Fruit fly (Drosophila melanogaster) whole organism, wandering third instar larva: ENCODE measurements around the gene CG5281.

Experiments
- Abd-B ChIP-seq: fragments of >200 bp; optimal IDR thresholded peaks from 2 replicates; lab custom pipeline; 2017; ENCODE audit warnings: missing biosample characterization, missing genetic modification characterization
- CG9705 ChIP-seq: fragments of 200-800 bp; sonication (Bioruptor generic); optimal IDR thresholded peaks from 2 replicates; lab custom pipeline; 2018; ENCODE audit warnings: missing biosample characterization, mild to moderate bottlenecking, missing genetic modification characterization
- CrebA ChIP-seq: fragments of 200-800 bp; sonication (Bioruptor generic); optimal IDR thresholded peaks from 2 replicates; lab custom pipeline; 2016; ENCODE audit warnings: missing biosample characterization, mild to moderate bottlenecking, missing genetic modification characterization, borderline replicate concordance
- Dif ChIP-seq: fragments of 200-275, 200-300 bp; sonication (Bioruptor generic); optimal IDR thresholded peaks from 2 replicates; lab custom pipeline; 2018; ENCODE audit warnings: missing biosample characterization, missing genetic modification characterization; ENCODE audit not compliant: partially characterized antibody
- GATAd ChIP-seq: sonication (Bioruptor generic); optimal IDR thresholded peaks from 2 replicates; lab custom pipeline; 2016; ENCODE audit warnings: missing biosample characterization, missing genetic modification characterization
- HLH106 ChIP-seq: fragments of 200-800 bp; optimal IDR thresholded peaks from 3 replicates; lab custom pipeline; 2019; ENCODE audit warnings: missing biosample characterization, mild to moderate bottlenecking, missing genetic modification characterization, moderate library complexity
- Hnf4 ChIP-seq: fragments of 200-800 bp; sonication (Bioruptor generic); optimal IDR thresholded peaks from 2 replicates; lab custom pipeline; 2016; ENCODE audit warnings: missing biosample characterization, mild to moderate bottlenecking, missing genetic modification characterization
- Hr78 ChIP-seq: fragments of >200 bp; optimal IDR thresholded peaks from 2 replicates; lab custom pipeline; 2017; ENCODE audit warnings: missing biosample characterization, missing genetic modification characterization
- Hr83 ChIP-seq: fragments of 200-300 bp; sonication (Bioruptor generic); optimal IDR thresholded peaks from 2 replicates; lab custom pipeline; 2016; ENCODE audit warnings: missing biosample characterization, mild to moderate bottlenecking, missing genetic modification characterization, moderate library complexity; ENCODE audit not compliant: poor library complexity, severe bottlenecking
- Jra ChIP-seq: sonication (Bioruptor generic); optimal IDR thresholded peaks from 2 replicates; lab custom pipeline; 2016; ENCODE audit warnings: missing biosample characterization, missing genetic modification characterization
- Mio ChIP-seq: sonication (Bioruptor generic); optimal IDR thresholded peaks from 2 replicates; lab custom pipeline; 2016; ENCODE audit warnings: missing biosample characterization, missing genetic modification characterization
- Myc ChIP-seq: fragments of >200 bp; optimal IDR thresholded peaks from 2 replicates; lab custom pipeline; 2017
- OdsH ChIP-seq: fragments of 200-800 bp; sonication (Bioruptor generic); optimal IDR thresholded peaks from 2 replicates; lab custom pipeline; 2016; ENCODE audit warnings: missing biosample characterization, mild to moderate bottlenecking, missing genetic modification characterization
- Rel ChIP-seq, 2 experiments: fragments of 200-800 bp; sonication (Bioruptor generic) in 1 of 2; optimal IDR thresholded peaks; 2 replicates in 1 of 2; 3 replicates in 1 of 2; lab custom pipeline; 2016 to 2019; ENCODE audit warnings: mild to moderate bottlenecking in 2 of 2, missing biosample characterization in 2 of 2, missing genetic modification characterization in 2 of 2, moderate library complexity in 1 of 2
- Sp1 ChIP-seq: fragments of 200-800 bp; sonication (Bioruptor generic); optimal IDR thresholded peaks from 3 replicates; lab custom pipeline; 2019; ENCODE audit warnings: missing biosample characterization, mild to moderate bottlenecking, missing genetic modification characterization, moderate library complexity
- Vsx2 ChIP-seq: fragments of 200-300, 225-300 bp; sonication (Bioruptor generic); optimal IDR thresholded peaks from 2 replicates; lab custom pipeline; 2018; ENCODE audit warnings: missing biosample characterization, missing genetic modification characterization; ENCODE audit not compliant: partially characterized antibody
- br ChIP-seq: fragments of 200-800 bp; sonication (Bioruptor generic); optimal IDR thresholded peaks from 2 replicates; lab custom pipeline; 2016; ENCODE audit warnings: missing biosample characterization, missing genetic modification characterization
- brk ChIP-seq: fragments of 200-800 bp; sonication (Bioruptor generic); optimal IDR thresholded peaks from 2 replicates; lab custom pipeline; 2016; ENCODE audit warnings: missing biosample characterization, mild to moderate bottlenecking, missing genetic modification characterization
- dl ChIP-seq, 2 experiments: fragments of 175-275, 200-275 bp in 1 of 2; fragments of 200-275 bp in 1 of 2; sonication (Bioruptor generic); optimal IDR thresholded peaks; lab custom pipeline; 2018; ENCODE audit warnings: mild to moderate bottlenecking in 2 of 2, missing biosample characterization in 2 of 2, missing genetic modification characterization in 2 of 2, moderate library complexity in 2 of 2; ENCODE audit not compliant: partially characterized antibody in 2 of 2, insufficient read depth in 1 of 2
- dmrt93B ChIP-seq: fragments of 200-800 bp; sonication (Bioruptor generic); optimal IDR thresholded peaks from 2 replicates; lab custom pipeline; 2018; ENCODE audit warnings: missing biosample characterization, mild to moderate bottlenecking, missing genetic modification characterization
- dsf ChIP-seq: sonication (Bioruptor generic); optimal IDR thresholded peaks from 2 replicates; lab custom pipeline; 2016; ENCODE audit warnings: missing biosample characterization, missing genetic modification characterization, borderline replicate concordance
- ey ChIP-seq: fragments of 200-800 bp; sonication (Bioruptor generic); optimal IDR thresholded peaks from 2 replicates; lab custom pipeline; 2016; ENCODE audit warnings: missing biosample characterization, missing genetic modification characterization
- foxo ChIP-seq, 2 experiments: fragments of 200-800 bp; sonication (Bioruptor generic); optimal IDR thresholded peaks; 2 replicates in 1 of 2; 3 replicates in 1 of 2; lab custom pipeline; 2016 to 2017; ENCODE audit warnings: missing biosample characterization in 2 of 2, missing genetic modification characterization in 2 of 2
- fru ChIP-seq: fragments of 200-800 bp; sonication (Bioruptor generic); optimal IDR thresholded peaks from 3 replicates; lab custom pipeline; 2016; ENCODE audit warnings: missing biosample characterization, mild to moderate bottlenecking, missing genetic modification characterization
- h ChIP-seq: fragments of 200-800 bp; sonication (Bioruptor generic); optimal IDR thresholded peaks from 3 replicates; lab custom pipeline; 2016; ENCODE audit warnings: missing biosample characterization, mild to moderate bottlenecking, missing genetic modification characterization
- jim ChIP-seq: fragments of 175-275, 200-325 bp; sonication (Bioruptor generic); optimal IDR thresholded peaks from 2 replicates; lab custom pipeline; 2016; ENCODE audit warnings: missing biosample characterization, mild to moderate bottlenecking, missing genetic modification characterization
- lola ChIP-seq: fragments of >200 bp; optimal IDR thresholded peaks from 2 replicates; lab custom pipeline; 2017; ENCODE audit warnings: missing biosample characterization, missing genetic modification characterization
- pan ChIP-seq: fragments of >200 bp; optimal IDR thresholded peaks from 2 replicates; lab custom pipeline; 2017
- psq ChIP-seq: fragments of 200-800 bp; sonication (Bioruptor generic); optimal IDR thresholded peaks from 3 replicates; lab custom pipeline; 2017; ENCODE audit warnings: missing biosample characterization, mild to moderate bottlenecking, missing genetic modification characterization, moderate library complexity
- rgr ChIP-seq: fragments of 200-800 bp; sonication (Bioruptor generic); optimal IDR thresholded peaks from 3 replicates; lab custom pipeline; 2016; ENCODE audit warnings: missing biosample characterization, mild to moderate bottlenecking, missing genetic modification characterization
- sage ChIP-seq: fragments of 200-800 bp; sonication (Bioruptor generic); optimal IDR thresholded peaks from 2 replicates; lab custom pipeline; 2016; ENCODE audit warnings: missing biosample characterization, mild to moderate bottlenecking, missing genetic modification characterization
- sv ChIP-seq: fragments of 200-800 bp; sonication (Bioruptor generic); optimal IDR thresholded peaks from 3 replicates; lab custom pipeline; 2016; ENCODE audit warnings: missing biosample characterization, missing genetic modification characterization
- tai ChIP-seq: sonication (Bioruptor generic); optimal IDR thresholded peaks from 2 replicates; lab custom pipeline; 2016; ENCODE audit warnings: missing biosample characterization, missing genetic modification characterization
- usp ChIP-seq: fragments of >200 bp; optimal IDR thresholded peaks from 2 replicates; lab custom pipeline; 2017; ENCODE audit warnings: missing biosample characterization, missing genetic modification characterization
- woc ChIP-seq: sonication (Bioruptor generic); optimal IDR thresholded peaks from 2 replicates; lab custom pipeline; 2016; ENCODE audit warnings: missing biosample characterization, mild to moderate bottlenecking, missing genetic modification characterization

Gene CG5281

DNA sequence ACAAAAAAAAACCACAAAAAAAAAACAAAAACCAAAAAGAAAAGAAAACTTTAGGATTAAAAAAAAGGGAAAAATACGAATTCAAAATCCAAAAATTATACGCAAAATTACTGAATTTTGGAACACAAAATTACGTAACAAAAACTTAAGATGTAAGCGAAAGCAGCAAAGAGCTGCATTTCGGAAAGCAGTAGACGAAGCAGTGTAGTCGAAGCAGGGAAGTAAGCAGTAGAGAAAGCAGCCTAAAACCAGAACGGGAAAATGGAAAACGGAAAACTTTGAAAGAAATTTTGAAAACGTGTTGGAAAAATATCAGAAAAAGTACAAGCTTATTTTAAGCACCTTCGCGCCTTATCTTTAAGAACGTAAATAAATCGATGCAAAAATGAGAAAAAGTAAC, 32.8 kb upstream of the CG5281 start:
- TF ChIP-seq Hr78 (GFP tag; lab: Kevin White, UChicago) (no peak), fru (GFP tag; lab: Kevin White, UChicago) (no peak), Dif (GFP tag; lab: Kevin White, UChicago) (no peak), woc (no peak), lola (GFP tag; lab: Kevin White, UChicago) (no peak), Abd-B (GFP tag; lab: Kevin White, UChicago) (no peak), tai (GFP tag; lab: Kevin White, UChicago) (no peak), dsf (GFP tag; lab: Kevin White, UChicago) (no peak), psq (GFP tag; lab: Kevin White, UChicago) (no peak), dmrt93B (GFP tag; lab: Kevin White, UChicago) (no peak)

DNA sequence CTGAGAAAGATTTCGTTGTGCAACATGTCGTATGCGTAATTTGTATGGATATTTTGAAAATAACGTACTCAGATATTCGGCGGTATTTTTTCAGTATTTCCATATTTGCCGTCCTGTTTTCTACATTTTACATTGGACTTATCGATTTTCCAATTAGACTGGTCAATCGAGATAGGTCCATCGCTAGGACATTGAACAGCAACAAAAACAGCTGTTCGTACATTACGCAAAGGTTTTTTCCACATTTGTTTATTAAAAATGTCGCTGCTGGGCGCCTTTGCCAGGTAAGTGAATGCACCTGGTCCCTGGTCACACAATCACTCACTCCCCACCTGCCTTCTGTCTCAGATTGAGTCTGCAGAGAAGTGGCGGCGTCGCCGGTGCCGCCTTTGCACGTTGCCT, 27.9 kb upstream of the CG5281 start, which contains the start of gene mRpL40:
Gene mRpL40, plus strand, starts transcription at position 186 of the 402 bp plus-strand sequence.
- TF ChIP-seq jim (GFP tag; lab: Kevin White, UChicago) (no peak), Jra (GFP tag; lab: Kevin White, UChicago) (no peak), brk (no peak), tai (GFP tag; lab: Kevin White, UChicago) (no peak), Dif (GFP tag; lab: Kevin White, UChicago) (no peak), GATAd (no peak), rgr (no peak), Sp1 (GFP tag; lab: Kevin White, UChicago) (no peak), sage (GFP tag; lab: Kevin White, UChicago) (no peak), ey (no peak)

DNA sequence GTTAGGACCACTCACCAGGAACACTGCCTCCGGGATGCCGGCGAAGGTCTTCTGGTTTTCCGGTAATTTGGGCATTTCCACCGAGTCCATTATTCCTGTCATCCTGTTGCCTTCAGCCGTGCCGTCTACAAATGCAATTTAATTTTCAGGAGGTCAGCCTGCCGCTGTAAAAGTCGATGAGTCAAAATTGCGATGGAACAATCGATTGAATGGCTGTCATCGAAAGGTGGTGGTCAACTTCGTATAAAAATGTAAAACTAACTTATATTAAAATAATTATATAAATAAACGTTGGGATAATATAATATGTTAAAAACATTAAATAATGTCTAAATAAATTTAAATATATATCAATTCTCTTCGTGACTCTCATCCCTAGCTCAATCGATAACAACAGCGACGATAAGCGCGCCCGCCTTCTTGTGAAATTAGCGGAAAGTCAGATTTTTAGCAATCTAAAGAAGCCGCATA, 25.9 kb upstream of the CG5281 start, which contains the start of the genes mgr and Irbp:
Gene mgr, minus strand, starts transcription at position 209 of the 471 bp plus-strand sequence.
Gene Irbp, plus strand, starts transcription at position 381 of the 471 bp plus-strand sequence.
- TF ChIP-seq foxo (GFP tag; optimal IDR thresholded peaks at IDR 0.05; lab: Kevin White, UChicago) (peak in 1 of 2 experiments; percentile 90), OdsH (GFP tag; lab: Kevin White, UChicago) (peak; percentile 86), GATAd (peak; percentile 8), psq (GFP tag; lab: Kevin White, UChicago) (peak; percentile 88), Jra (GFP tag; lab: Kevin White, UChicago) (no peak), br (GFP tag; lab: Kevin White, UChicago) (peak; percentile 79), woc (no peak), Mio (GFP tag; lab: Kevin White, UChicago) (no peak), brk (no peak), Vsx2 (GFP tag; lab: Kevin White, UChicago) (no peak), h (GFP tag; lab: Kevin White, UChicago) (peak; percentile 81), dsf (GFP tag; lab: Kevin White, UChicago) (peak; percentile 28), CG9705 (GFP tag; lab: Kevin White, UChicago) (peak; percentile 77), rgr (peak; percentile 93), CrebA (no peak), Sp1 (GFP tag; lab: Kevin White, UChicago) (peak; percentile 91), dmrt93B (GFP tag; lab: Kevin White, UChicago) (peak; percentile 80), ey (peak; percentile 63), pan (lab: Kevin White, UChicago) (no peak), Myc (lab: Kevin White, UChicago) (no peak), Hr83 (GFP tag; lab: Kevin White, UChicago) (no peak), usp (GFP tag; lab: Kevin White, UChicago) (no peak), sv (GFP tag; lab: Kevin White, UChicago) (peak; percentile 72), HLH106 (tag; lab: Kevin White, UChicago) (peak; percentile 94), jim (GFP tag; lab: Kevin White, UChicago) (no peak), Hr78 (GFP tag; lab: Kevin White, UChicago) (no peak), tai (GFP tag; lab: Kevin White, UChicago) (no peak), dl (GFP tag; optimal IDR thresholded peaks at IDR 0.05; lab: Kevin White, UChicago; ENCODE audit: insufficient read depth in 1 of 2, partially characterized antibody in 2 of 2) (no peak), Hnf4 (GFP tag; lab: Kevin White, UChicago) (no peak), Rel (GFP tag; optimal IDR thresholded peaks at IDR 0.05; lab: Kevin White, UChicago) (no peak), Rel (tag; optimal IDR thresholded peaks at IDR 0.05; lab: Kevin White, UChicago) (no peak)
